Worm (Caenorhabditis elegans) whole organism, L1 larva: ENCODE measurements around the gene mthf-1.

ENCODE experiments used
- C04F5.9 ChIP-seq: sonication (generic microtip); optimal IDR thresholded peaks from 2 replicates; lab custom pipeline; 2016; ENCODE audit warnings: missing genetic modification characterization, missing compliant biosample characterization
- C16A3.4 ChIP-seq: fragments of 150-350 bp; optimal IDR thresholded peaks from 2 replicates; lab custom pipeline; 2014; ENCODE audit warnings: missing biosample characterization, missing genetic modification characterization
- aha-1 ChIP-seq: fragments of 150-350 bp; optimal IDR thresholded peaks from 2 replicates; lab custom pipeline; 2014; ENCODE audit warnings: missing biosample characterization, missing genetic modification characterization
- alr-1 ChIP-seq: fragments of 200-800 bp; sonication (Bioruptor generic); optimal IDR thresholded peaks from 2 replicates; lab custom pipeline; 2018; ENCODE audit warnings: borderline replicate concordance, mild to moderate bottlenecking, missing genetic modification characterization, missing compliant biosample characterization
- ama-1 ChIP-seq: fragments of 150-350 bp; optimal IDR thresholded peaks from 2 replicates; lab custom pipeline; 2014
- ceh-63 ChIP-seq: fragments of 200-800 bp; sonication (Bioruptor generic); optimal IDR thresholded peaks from 2 replicates; lab custom pipeline; 2018; ENCODE audit warnings: mild to moderate bottlenecking, missing genetic modification characterization, missing compliant biosample characterization
- ceh-90 ChIP-seq: sonication (generic microtip); optimal IDR thresholded peaks from 2 replicates; lab custom pipeline; 2016; ENCODE audit warnings: missing genetic modification characterization, missing compliant biosample characterization
- ces-1 ChIP-seq: fragments of 150-350 bp; optimal IDR thresholded peaks from 2 replicates; lab custom pipeline; 2014; ENCODE audit warnings: missing biosample characterization, missing genetic modification reagents, missing genetic modification characterization
- dpl-1 ChIP-seq, 3 experiments: fragments of 150-350 bp in 2 of 3; sonication (generic microtip) in 1 of 3; optimal IDR thresholded peaks; 2 replicates each; lab custom pipeline; 2014 to 2017; ENCODE audit warnings: missing biosample characterization in 3 of 3, missing genetic modification characterization in 3 of 3, missing genetic modification reagents in 3 of 3
- efl-1 ChIP-seq, 4 experiments: fragments of 150-350 bp; optimal IDR thresholded peaks in 3 of 4; peaks in 1 of 4; 1 replicate in 1 of 4; 2 replicates in 3 of 4; lab custom pipeline; 2014; ENCODE audit warnings: missing biosample characterization in 2 of 4, missing genetic modification characterization in 2 of 4, missing genetic modification reagents in 2 of 4
- efl-3 ChIP-seq: fragments of 200-800 bp; sonication (Bioruptor generic); optimal IDR thresholded peaks from 2 replicates; lab custom pipeline; 2018; ENCODE audit warnings: mild to moderate bottlenecking, missing genetic modification characterization, missing compliant biosample characterization
- elt-3 ChIP-seq, 6 experiments: fragments of 150-350 bp in 1 of 6; sonication (generic microtip); optimal IDR thresholded peaks; 2 replicates each; lab custom pipeline; 2017 to 2018; ENCODE audit warnings: missing biosample characterization in 6 of 6, missing genetic modification characterization in 6 of 6, inconsistent platforms in 1 of 6
- ets-5 ChIP-seq: fragments of 200-800 bp; sonication (Bioruptor generic); IDR thresholded peaks from 2 replicates; pipeline ENCODE4 v1.3.6; 2022; ENCODE audit warnings: missing genetic modification characterization, missing compliant biosample characterization
- fkh-4 ChIP-seq: sonication (generic microtip); optimal IDR thresholded peaks from 2 replicates; lab custom pipeline; 2016; ENCODE audit warnings: missing compliant biosample characterization, missing genetic modification characterization, borderline replicate concordance
- fkh-8 ChIP-seq: sonication (generic microtip); optimal IDR thresholded peaks from 2 replicates; lab custom pipeline; 2016; ENCODE audit warnings: mild to moderate bottlenecking, missing genetic modification characterization, missing compliant biosample characterization
- fos-1 ChIP-seq: fragments of 150-350 bp; optimal IDR thresholded peaks from 2 replicates; lab custom pipeline; 2014; ENCODE audit warnings: missing biosample characterization, missing genetic modification characterization
- grh-1 ChIP-seq: fragments of 200-800 bp; sonication (Bioruptor generic); IDR thresholded peaks from 2 replicates; pipeline ENCODE4 v1.3.6; 2022; ENCODE audit warnings: missing genetic modification reagents, missing genetic modification characterization, missing compliant biosample characterization
- hpl-2 ChIP-seq: fragments of 150-350 bp; optimal IDR thresholded peaks from 2 replicates; lab custom pipeline; 2014; ENCODE audit warnings: missing biosample characterization, missing genetic modification reagents, missing genetic modification characterization
- jun-1 ChIP-seq: fragments of 150-350 bp; optimal IDR thresholded peaks from 2 replicates; lab custom pipeline; 2014; ENCODE audit warnings: missing biosample characterization, missing genetic modification reagents, missing genetic modification characterization
- lin-35 ChIP-seq, 2 experiments: fragments of 150-350 bp; optimal IDR thresholded peaks; 2 replicates each; lab custom pipeline; 2014; ENCODE audit warnings: missing biosample characterization in 2 of 2, missing genetic modification characterization in 2 of 2, missing genetic modification reagents in 2 of 2
- lir-3 ChIP-seq: sonication (generic microtip); optimal IDR thresholded peaks from 2 replicates; lab custom pipeline; 2016; ENCODE audit warnings: mild to moderate bottlenecking, missing genetic modification characterization, moderate library complexity, missing compliant biosample characterization; ENCODE audit not compliant: poor library complexity
- mdl-1 ChIP-seq, 2 experiments: fragments of 150-350 bp; optimal IDR thresholded peaks; 2 replicates each; lab custom pipeline; 2014 to 2017; ENCODE audit warnings: missing biosample characterization in 2 of 2, missing genetic modification characterization in 2 of 2, inconsistent platforms in 1 of 2
- nhr-11 ChIP-seq: fragments of 150-350 bp; optimal IDR thresholded peaks from 2 replicates; lab custom pipeline; 2014; ENCODE audit warnings: missing biosample characterization, missing genetic modification characterization
- nhr-12 ChIP-seq: sonication (generic microtip); optimal IDR thresholded peaks from 2 replicates; lab custom pipeline; 2017; ENCODE audit warnings: missing biosample characterization, missing genetic modification characterization
- nhr-19 ChIP-seq: fragments of 200-800 bp; sonication (Bioruptor generic); conservative IDR thresholded peaks from 2 replicates; pipeline ENCODE4 v1.3.6; 2022; ENCODE audit warnings: missing genetic modification characterization, missing compliant biosample characterization
- nhr-20 ChIP-seq: sonication (generic microtip); optimal IDR thresholded peaks from 2 replicates; lab custom pipeline; 2016; ENCODE audit warnings: mild to moderate bottlenecking, missing genetic modification characterization, missing compliant biosample characterization
- nhr-237 ChIP-seq: fragments of 150-350 bp; optimal IDR thresholded peaks from 2 replicates; lab custom pipeline; 2014; ENCODE audit warnings: missing biosample characterization, missing genetic modification characterization
- nhr-28 ChIP-seq: fragments of 150-350 bp; optimal IDR thresholded peaks from 2 replicates; lab custom pipeline; 2014; ENCODE audit warnings: missing biosample characterization, missing genetic modification characterization
- nhr-47 ChIP-seq: sonication (generic microtip); optimal IDR thresholded peaks from 2 replicates; lab custom pipeline; 2016; ENCODE audit warnings: mild to moderate bottlenecking, missing genetic modification characterization, moderate library complexity, missing compliant biosample characterization
- nhr-76 ChIP-seq: sonication (generic microtip); optimal IDR thresholded peaks from 2 replicates; lab custom pipeline; 2017; ENCODE audit warnings: missing biosample characterization, missing genetic modification characterization
- nhr-84 ChIP-seq: sonication (generic microtip); optimal IDR thresholded peaks from 2 replicates; lab custom pipeline; 2017; ENCODE audit warnings: missing biosample characterization, missing genetic modification characterization
- nhr-85 ChIP-seq: sonication (generic microtip); peaks from one replicate; lab custom pipeline; 2016; ENCODE audit warnings: missing genetic modification characterization, inconsistent platforms, missing compliant biosample characterization
- pag-3 ChIP-seq: sonication (generic microtip); optimal IDR thresholded peaks from 2 replicates; lab custom pipeline; 2017; ENCODE audit warnings: missing genetic modification characterization, mild to moderate bottlenecking, missing compliant biosample characterization, antibody characterized with exemption, borderline replicate concordance; ENCODE audit not compliant: insufficient read depth
- pqm-1 ChIP-seq: sonication (generic microtip); optimal IDR thresholded peaks from 3 replicates; lab custom pipeline; 2017; ENCODE audit warnings: missing biosample characterization, missing genetic modification characterization
- rnt-1 ChIP-seq: sonication (generic microtip); optimal IDR thresholded peaks from 2 replicates; lab custom pipeline; 2016; ENCODE audit warnings: mild to moderate bottlenecking, missing genetic modification characterization, moderate library complexity, missing compliant biosample characterization
- snpc-4 ChIP-seq: fragments of 150-350 bp; optimal IDR thresholded peaks from 2 replicates; lab custom pipeline; 2014; ENCODE audit warnings: missing biosample characterization, missing genetic modification characterization
- sox-4 ChIP-seq: sonication (generic microtip); optimal IDR thresholded peaks from 2 replicates; lab custom pipeline; 2016; ENCODE audit warnings: missing genetic modification characterization, missing compliant biosample characterization
- sptf-1 ChIP-seq: fragments of 150-350 bp; optimal IDR thresholded peaks from 2 replicates; lab custom pipeline; 2014; ENCODE audit warnings: missing biosample characterization, missing genetic modification characterization
- sup-37 ChIP-seq: fragments of 200-800 bp; sonication (Bioruptor generic); optimal IDR thresholded peaks from 2 replicates; lab custom pipeline; 2018; ENCODE audit warnings: mild to moderate bottlenecking, missing genetic modification characterization, missing compliant biosample characterization
- tbx-2 ChIP-seq: sonication (generic microtip); optimal IDR thresholded peaks from 2 replicates; lab custom pipeline; 2016; ENCODE audit warnings: missing genetic modification characterization, missing compliant biosample characterization
- unc-130 ChIP-seq: fragments of 150-350 bp; optimal IDR thresholded peaks from 2 replicates; lab custom pipeline; 2017; ENCODE audit warnings: missing biosample characterization, missing genetic modification characterization, inconsistent platforms
- unc-30 ChIP-seq: sonication (generic microtip); optimal IDR thresholded peaks from 2 replicates; lab custom pipeline; 2017; ENCODE audit warnings: missing biosample characterization, missing genetic modification characterization
- unc-62 ChIP-seq: fragments of 150-350 bp; optimal IDR thresholded peaks from 2 replicates; lab custom pipeline; 2014; ENCODE audit warnings: missing biosample characterization, missing genetic modification reagents, missing genetic modification characterization
- unc-98 ChIP-seq: fragments of 200-800 bp; sonication (Bioruptor generic); IDR thresholded peaks from 2 replicates; pipeline ENCODE4 v1.3.6; 2022; ENCODE audit warnings: missing genetic modification characterization, missing compliant biosample characterization
- vab-15 ChIP-seq: sonication (generic microtip); optimal IDR thresholded peaks from 2 replicates; lab custom pipeline; 2017; ENCODE audit warnings: missing genotype, mild to moderate bottlenecking, missing genetic modification characterization, missing compliant biosample characterization
- zip-4 ChIP-seq: fragments of 200-800 bp; sonication (Bioruptor generic); optimal IDR thresholded peaks from 2 replicates; lab custom pipeline; 2018; ENCODE audit warnings: mild to moderate bottlenecking, missing genetic modification characterization, moderate library complexity, missing compliant biosample characterization

Gene mthf-1

DNA sequence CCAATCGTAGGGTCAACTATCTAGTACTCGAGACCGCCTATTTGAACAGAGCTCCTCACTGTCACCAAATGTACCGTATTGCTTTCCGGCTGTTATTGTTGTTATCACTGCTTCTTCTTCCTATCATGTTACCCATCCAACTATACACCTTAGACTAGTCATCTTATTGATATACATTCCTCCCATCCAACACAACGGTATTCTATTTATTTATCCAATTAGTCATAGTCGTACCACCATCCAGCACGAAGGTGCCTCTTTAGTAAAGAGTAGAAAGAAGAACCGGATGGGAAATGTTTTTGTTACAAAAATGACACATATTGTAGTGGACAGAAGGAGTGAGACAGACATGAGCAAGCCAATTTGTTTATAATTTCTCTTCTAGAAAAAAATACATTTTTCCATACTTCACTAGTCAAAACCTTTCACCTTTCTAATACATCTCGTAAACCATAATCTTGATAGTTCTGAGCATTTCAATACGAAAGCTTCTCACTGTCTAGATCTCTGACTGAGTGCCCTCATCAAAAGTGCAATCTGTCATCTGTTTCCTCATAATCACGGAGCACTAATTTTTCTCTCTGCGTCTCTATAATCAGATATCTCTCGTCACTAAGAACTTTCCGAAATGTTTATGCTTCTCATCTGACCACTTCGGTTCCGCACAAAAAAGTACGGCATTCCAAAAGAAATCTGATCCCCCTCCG lies 32.7 kb upstream of the mthf-1 start:
- TF ChIP-seq nhr-28 (tag; lab: Kevin White, UChicago) (no peak), efl-1 (optimal IDR thresholded peaks at IDR 0.05; lab: Kevin White, UChicago) (no peak), efl-1 (GFP tag; optimal IDR thresholded peaks at IDR 0.05 in 1 of 2; lab: Kevin White, UChicago) (peak in 1 of 2 experiments; percentile 50)

DNA sequence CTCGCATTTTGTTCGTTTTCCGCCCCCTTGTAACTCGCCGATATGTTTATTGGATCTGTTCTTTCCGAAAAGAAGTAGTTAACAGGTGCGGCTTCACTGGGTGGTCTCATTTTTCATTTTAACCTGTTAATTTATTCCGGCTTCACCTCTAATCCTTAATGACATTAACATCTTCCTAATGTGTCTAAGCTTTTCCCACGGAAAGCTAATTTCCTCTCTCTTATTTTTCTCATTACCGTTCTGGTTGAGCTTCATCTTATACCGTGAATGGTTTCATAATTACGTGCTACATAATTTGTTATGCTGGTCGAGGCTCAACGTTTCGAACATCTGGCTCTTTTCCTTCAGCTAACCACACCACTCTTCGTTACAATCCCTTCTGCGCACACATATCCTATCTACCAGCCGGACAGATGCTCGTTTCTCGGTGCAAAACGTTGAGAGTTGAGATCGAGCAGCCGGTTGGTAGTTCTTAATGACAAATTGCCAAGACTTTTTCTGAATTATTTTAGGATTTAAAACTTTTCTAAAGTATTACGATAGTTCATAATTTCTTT lies 31.8 kb upstream of the mthf-1 start:
- TF ChIP-seq fkh-8 (tag; lab: Kevin White, UChicago) (no peak), efl-1 (optimal IDR thresholded peaks at IDR 0.05; lab: Kevin White, UChicago) (no peak), efl-1 (GFP tag; optimal IDR thresholded peaks at IDR 0.05 in 1 of 2; lab: Kevin White, UChicago) (peak in 1 of 2 experiments; percentile 38)

DNA sequence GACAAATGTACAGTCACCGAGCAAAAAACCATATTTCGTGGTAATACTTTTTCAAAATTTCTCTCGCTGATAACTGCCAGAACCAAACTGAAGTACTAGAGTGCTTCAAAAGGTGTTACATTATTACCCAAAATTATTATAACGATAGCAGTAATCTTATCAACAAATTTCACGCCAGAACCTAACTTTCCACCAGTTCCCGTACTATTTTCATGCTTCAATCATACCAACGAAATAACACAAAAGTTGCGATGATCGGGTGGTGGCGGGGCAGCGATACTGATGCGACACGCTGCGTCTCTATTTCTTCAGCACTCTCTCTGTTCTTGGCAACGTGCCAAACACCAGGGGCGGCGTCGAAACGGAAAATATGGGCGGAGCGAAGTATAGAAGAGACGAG lies 31.3 kb upstream of the mthf-1 start:
- TF ChIP-seq efl-3 (GFP tag; lab: Kevin White, UChicago) (no peak), nhr-19 (GFP tag; lab: Robert Waterston, UW) (peak; percentile 58), efl-1 (optimal IDR thresholded peaks at IDR 0.05; lab: Kevin White, UChicago) (peak in 1 of 2 experiments; percentile 13), efl-1 (GFP tag; optimal IDR thresholded peaks at IDR 0.05 in 1 of 2; lab: Kevin White, UChicago) (peak in 1 of 2 experiments; percentile 94), pqm-1 (tag; lab: Kevin White, UChicago) (peak; percentile 38), C16A3.4 (no peak), unc-130 (tag; lab: Kevin White, UChicago) (no peak), nhr-84 (tag; lab: Kevin White, UChicago) (no peak), sox-4 (tag; lab: Kevin White, UChicago) (no peak), tbx-2 (peak; percentile 7), hpl-2 (GFP tag; lab: Kevin White, UChicago) (no peak), lir-3 (tag; lab: Kevin White, UChicago) (no peak), aha-1 (tag; lab: Kevin White, UChicago) (no peak), alr-1 (no peak), mdl-1 (tag; optimal IDR thresholded peaks at IDR 0.05; lab: Kevin White, UChicago) (peak in 1 of 2 experiments; percentile 39), nhr-20 (peak; percentile 52), elt-3 (tag; optimal IDR thresholded peaks at IDR 0.05; lab: Kevin White, UChicago) (peak in 1 of 6 experiments; percentile 4), nhr-47 (tag; lab: Kevin White, UChicago) (peak; percentile 36), ceh-90 (no peak), rnt-1 (tag; lab: Kevin White, UChicago) (peak; percentile 66), unc-62 (GFP tag; lab: Kevin White, UChicago) (no peak), ces-1 (GFP tag; lab: Kevin White, UChicago) (no peak), pag-3 (tag; lab: Kevin White, UChicago) (no peak), fos-1 (tag; lab: Kevin White, UChicago) (no peak), nhr-12 (no peak), snpc-4 (tag; lab: Kevin White, UChicago) (no peak), sptf-1 (tag; lab: Kevin White, UChicago) (no peak), jun-1 (no peak), ets-5 (GFP tag; lab: Robert Waterston, UW) (no peak), nhr-237 (no peak), nhr-85 (tag; lab: Kevin White, UChicago) (peak; percentile 86), unc-30 (tag; lab: Kevin White, UChicago) (no peak), zip-4 (no peak), grh-1 (GFP tag; lab: Robert Waterston, UW) (0 out of 2 replicates have a peak, but pooled peaks have one; percentile 6), dpl-1 (GFP tag; optimal IDR thresholded peaks at IDR 0.05; lab: Kevin White, UChicago) (no peak), nhr-76 (no peak), ceh-63 (GFP tag; lab: Kevin White, UChicago) (no peak), vab-15 (tag; lab: Kevin White, UChicago) (no peak), fkh-4 (no peak), nhr-11 (tag; lab: Kevin White, UChicago) (no peak), sup-37 (GFP tag; lab: Kevin White, UChicago) (no peak), lin-35 (GFP tag; optimal IDR thresholded peaks at IDR 0.05; lab: Kevin White, UChicago) (peak in 1 of 2 experiments; percentile 61), unc-98 (no peak), ama-1 (lab: Kevin White, UChicago) (no peak), C04F5.9 (no peak)
